Worm (Caenorhabditis elegans): ENCODE data around the gene nipi-3.

ce11 chrX:15567986-15568940 is 39.5 kb upstream of the nipi-3 start, which contains the start of gene dyn-1:
- peak; percentile 14 for TF ChIP-seq W03F9.2 (tag; optimal IDR thresholded peaks at IDR 0.05)
- TF ChIP-seq him-1 (tag; optimal IDR thresholded peaks at IDR 0.05) = no peak

Measured in whole organism, L4/young adult.